Worm (Caenorhabditis elegans) whole organism, L1 larva: ENCODE results near the gene T10F2.2.

Experiments
- F16B12.6 ChIP-seq: fragments of 150-350 bp; optimal IDR thresholded peaks from 2 replicates; lab custom pipeline; 2014; ENCODE audit warnings: missing biosample characterization, missing genetic modification characterization
- Y116A8C.19 ChIP-seq: sonication (generic microtip); optimal IDR thresholded peaks from 2 replicates; lab custom pipeline; 2016; ENCODE audit warnings: missing compliant biosample characterization, missing genetic modification characterization, borderline replicate concordance
- alr-1 ChIP-seq: fragments of 200-800 bp; sonication (Bioruptor generic); optimal IDR thresholded peaks from 2 replicates; lab custom pipeline; 2018; ENCODE audit warnings: borderline replicate concordance, mild to moderate bottlenecking, missing genetic modification characterization, missing compliant biosample characterization
- ama-1 ChIP-seq: fragments of 150-350 bp; optimal IDR thresholded peaks from 2 replicates; lab custom pipeline; 2014
- ceh-8 ChIP-seq: fragments of 200-800 bp; sonication (Bioruptor generic); optimal IDR thresholded peaks from 2 replicates; lab custom pipeline; 2018; ENCODE audit warnings: mild to moderate bottlenecking, missing genetic modification characterization, moderate library complexity, missing compliant biosample characterization
- ceh-82 ChIP-seq, 3 experiments: fragments of 150-350 bp in 1 of 3; sonication (generic microtip) in 2 of 3; optimal IDR thresholded peaks; 2 replicates each; lab custom pipeline; 2014 to 2017; ENCODE audit warnings: missing biosample characterization in 3 of 3, missing genetic modification characterization in 3 of 3
- ceh-90 ChIP-seq: sonication (generic microtip); optimal IDR thresholded peaks from 2 replicates; lab custom pipeline; 2016; ENCODE audit warnings: missing genetic modification characterization, missing compliant biosample characterization
- dpl-1 ChIP-seq, 3 experiments: fragments of 150-350 bp in 2 of 3; sonication (generic microtip) in 1 of 3; optimal IDR thresholded peaks; 2 replicates each; lab custom pipeline; 2014 to 2017; ENCODE audit warnings: missing biosample characterization in 3 of 3, missing genetic modification characterization in 3 of 3, missing genetic modification reagents in 3 of 3
- efl-3 ChIP-seq: fragments of 200-800 bp; sonication (Bioruptor generic); optimal IDR thresholded peaks from 2 replicates; lab custom pipeline; 2018; ENCODE audit warnings: mild to moderate bottlenecking, missing genetic modification characterization, missing compliant biosample characterization
- elt-2 ChIP-seq: sonication (generic microtip); optimal IDR thresholded peaks from 2 replicates; lab custom pipeline; 2016; ENCODE audit warnings: missing genetic modification characterization, mild to moderate bottlenecking, inconsistent platforms, missing compliant biosample characterization, missing genetic modification reagents
- elt-3 ChIP-seq, 6 experiments: fragments of 150-350 bp in 1 of 6; sonication (generic microtip); optimal IDR thresholded peaks; 2 replicates each; lab custom pipeline; 2017 to 2018; ENCODE audit warnings: missing biosample characterization in 6 of 6, missing genetic modification characterization in 6 of 6, inconsistent platforms in 1 of 6
- fkh-10 ChIP-seq: sonication (generic microtip); optimal IDR thresholded peaks from 2 replicates; lab custom pipeline; 2017; ENCODE audit warnings: missing biosample characterization, missing genetic modification reagents, missing genetic modification characterization
- fkh-8 ChIP-seq: sonication (generic microtip); optimal IDR thresholded peaks from 2 replicates; lab custom pipeline; 2016; ENCODE audit warnings: mild to moderate bottlenecking, missing genetic modification characterization, missing compliant biosample characterization
- fos-1 ChIP-seq: fragments of 150-350 bp; optimal IDR thresholded peaks from 2 replicates; lab custom pipeline; 2014; ENCODE audit warnings: missing biosample characterization, missing genetic modification characterization
- hlh-17 ChIP-seq: fragments of 200-800 bp; sonication (Bioruptor generic); optimal IDR thresholded peaks from 2 replicates; lab custom pipeline; 2018; ENCODE audit warnings: missing genetic modification characterization, mild to moderate bottlenecking, missing compliant biosample characterization, moderate library complexity, borderline replicate concordance
- irx-1 ChIP-seq: sonication (generic microtip); optimal IDR thresholded peaks from 2 replicates; lab custom pipeline; 2016; ENCODE audit warnings: missing genetic modification characterization, missing compliant biosample characterization
- isw-1 ChIP-seq: fragments of 200-800 bp; sonication (Bioruptor generic); IDR thresholded peaks from 2 replicates; pipeline ENCODE4 v1.3.6; 2022; ENCODE audit warnings: missing genetic modification characterization, missing compliant biosample characterization
- jun-1 ChIP-seq: fragments of 150-350 bp; optimal IDR thresholded peaks from 2 replicates; lab custom pipeline; 2014; ENCODE audit warnings: missing biosample characterization, missing genetic modification reagents, missing genetic modification characterization
- lin-13 ChIP-seq: fragments of 150-350 bp; optimal IDR thresholded peaks from 2 replicates; lab custom pipeline; 2014; ENCODE audit warnings: missing biosample characterization, missing genetic modification reagents, missing genetic modification characterization
- lin-39 ChIP-seq: fragments of 150-350 bp; optimal IDR thresholded peaks from 2 replicates; lab custom pipeline; 2014; ENCODE audit warnings: missing biosample characterization, missing genetic modification reagents, missing genetic modification characterization
- lir-3 ChIP-seq: sonication (generic microtip); optimal IDR thresholded peaks from 2 replicates; lab custom pipeline; 2016; ENCODE audit warnings: mild to moderate bottlenecking, missing genetic modification characterization, moderate library complexity, missing compliant biosample characterization; ENCODE audit not compliant: poor library complexity
- mab-9 ChIP-seq: fragments of 200-800 bp; sonication (Bioruptor generic); IDR thresholded peaks from 2 replicates; pipeline ENCODE4 v1.3.6; 2022; ENCODE audit warnings: missing genetic modification reagents, missing genetic modification characterization, missing compliant biosample characterization
- mdl-1 ChIP-seq, 2 experiments: fragments of 150-350 bp; optimal IDR thresholded peaks; 2 replicates each; lab custom pipeline; 2014 to 2017; ENCODE audit warnings: missing biosample characterization in 2 of 2, missing genetic modification characterization in 2 of 2, inconsistent platforms in 1 of 2
- mef-2 ChIP-seq: fragments of 150-350 bp; optimal IDR thresholded peaks from 2 replicates; lab custom pipeline; 2014; ENCODE audit warnings: missing biosample characterization, missing genetic modification characterization
- mep-1 ChIP-seq: fragments of 150-350 bp; optimal IDR thresholded peaks from 2 replicates; lab custom pipeline; 2014; ENCODE audit warnings: missing biosample characterization, missing genetic modification characterization
- nhr-11 ChIP-seq: fragments of 150-350 bp; optimal IDR thresholded peaks from 2 replicates; lab custom pipeline; 2014; ENCODE audit warnings: missing biosample characterization, missing genetic modification characterization
- nhr-20 ChIP-seq: sonication (generic microtip); optimal IDR thresholded peaks from 2 replicates; lab custom pipeline; 2016; ENCODE audit warnings: mild to moderate bottlenecking, missing genetic modification characterization, missing compliant biosample characterization
- nhr-47 ChIP-seq: sonication (generic microtip); optimal IDR thresholded peaks from 2 replicates; lab custom pipeline; 2016; ENCODE audit warnings: mild to moderate bottlenecking, missing genetic modification characterization, moderate library complexity, missing compliant biosample characterization
- nhr-76 ChIP-seq: sonication (generic microtip); optimal IDR thresholded peaks from 2 replicates; lab custom pipeline; 2017; ENCODE audit warnings: missing biosample characterization, missing genetic modification characterization
- nhr-85 ChIP-seq: sonication (generic microtip); peaks from one replicate; lab custom pipeline; 2016; ENCODE audit warnings: missing genetic modification characterization, inconsistent platforms, missing compliant biosample characterization
- nhr-90 ChIP-seq: sonication (generic microtip); optimal IDR thresholded peaks from 2 replicates; lab custom pipeline; 2016; ENCODE audit warnings: mild to moderate bottlenecking, missing genetic modification characterization, missing compliant biosample characterization; ENCODE audit not compliant: poor library complexity
- rnt-1 ChIP-seq: sonication (generic microtip); optimal IDR thresholded peaks from 2 replicates; lab custom pipeline; 2016; ENCODE audit warnings: mild to moderate bottlenecking, missing genetic modification characterization, moderate library complexity, missing compliant biosample characterization
- snpc-4 ChIP-seq: fragments of 150-350 bp; optimal IDR thresholded peaks from 2 replicates; lab custom pipeline; 2014; ENCODE audit warnings: missing biosample characterization, missing genetic modification characterization
- sox-4 ChIP-seq: sonication (generic microtip); optimal IDR thresholded peaks from 2 replicates; lab custom pipeline; 2016; ENCODE audit warnings: missing genetic modification characterization, missing compliant biosample characterization
- sptf-1 ChIP-seq: fragments of 150-350 bp; optimal IDR thresholded peaks from 2 replicates; lab custom pipeline; 2014; ENCODE audit warnings: missing biosample characterization, missing genetic modification characterization
- sup-37 ChIP-seq: fragments of 200-800 bp; sonication (Bioruptor generic); optimal IDR thresholded peaks from 2 replicates; lab custom pipeline; 2018; ENCODE audit warnings: mild to moderate bottlenecking, missing genetic modification characterization, missing compliant biosample characterization
- tbx-2 ChIP-seq: sonication (generic microtip); optimal IDR thresholded peaks from 2 replicates; lab custom pipeline; 2016; ENCODE audit warnings: missing genetic modification characterization, missing compliant biosample characterization
- unc-86 ChIP-seq: sonication (generic microtip); optimal IDR thresholded peaks from 2 replicates; lab custom pipeline; 2016; ENCODE audit warnings: missing genetic modification characterization, missing compliant biosample characterization
- vab-15 ChIP-seq: sonication (generic microtip); optimal IDR thresholded peaks from 2 replicates; lab custom pipeline; 2017; ENCODE audit warnings: missing genotype, mild to moderate bottlenecking, missing genetic modification characterization, missing compliant biosample characterization
- zag-1 ChIP-seq: fragments of 150-350 bp; optimal IDR thresholded peaks from 2 replicates; lab custom pipeline; 2014; ENCODE audit warnings: missing biosample characterization, missing genetic modification characterization
- zip-4 ChIP-seq: fragments of 200-800 bp; sonication (Bioruptor generic); optimal IDR thresholded peaks from 2 replicates; lab custom pipeline; 2018; ENCODE audit warnings: mild to moderate bottlenecking, missing genetic modification characterization, moderate library complexity, missing compliant biosample characterization
- ztf-11 ChIP-seq, 2 experiments: sonication (generic microtip); optimal IDR thresholded peaks; 2 replicates each; lab custom pipeline; 2016 to 2017; ENCODE audit warnings: missing genetic modification characterization in 2 of 2, missing biosample characterization in 1 of 2, missing compliant biosample characterization in 1 of 2
- ztf-4 ChIP-seq: fragments of 150-350 bp; optimal IDR thresholded peaks from 2 replicates; lab custom pipeline; 2014; ENCODE audit warnings: missing biosample characterization, missing genetic modification characterization

Gene T10F2.2

ce11 chrIII:5160803-5161202 lies 4.3 kb downstream of the T10F2.2 start:
- TF ChIP-seq ztf-4 (tag; lab: Kevin White, UChicago) = no peak
- no peak for TF ChIP-seq Y116A8C.19 (tag; lab: Kevin White, UChicago)
- no peak for TF ChIP-seq mdl-1 (tag; optimal IDR thresholded peaks at IDR 0.05; lab: Kevin White, UChicago)
- no peak for TF ChIP-seq sup-37 (GFP tag; lab: Kevin White, UChicago)
- no peak for TF ChIP-seq irx-1 (tag; lab: Kevin White, UChicago)
- no peak for TF ChIP-seq tbx-2 (tag; lab: Kevin White, UChicago)
- no peak for TF ChIP-seq vab-15 (tag; lab: Kevin White, UChicago)
- TF ChIP-seq isw-1 (GFP tag; lab: Robert Waterston, UW) = no peak
- no peak for TF ChIP-seq zip-4 (GFP tag; lab: Kevin White, UChicago)
- TF ChIP-seq ceh-82 (tag; optimal IDR thresholded peaks at IDR 0.05; lab: Kevin White, UChicago) = no peak

ce11 chrIII:5159505-5159904 lies 5.6 kb downstream of the T10F2.2 start, which contains the start of gene T10F2.5:
TSS of gene T10F2.5 (minus strand) at chrIII:5159605.
- TF ChIP-seq efl-3 (GFP tag; lab: Kevin White, UChicago) (no peak), zip-4 (GFP tag; lab: Kevin White, UChicago) (no peak), nhr-20 (no peak), lin-39 (no peak), rnt-1 (tag; lab: Kevin White, UChicago) (no peak), fkh-8 (tag; lab: Kevin White, UChicago) (no peak), sptf-1 (no peak), hlh-17 (GFP tag; lab: Kevin White, UChicago) (no peak)

- TF ChIP-seq mep-1 (tag; lab: Kevin White, UChicago) (no peak), snpc-4 (tag; lab: Kevin White, UChicago) (no peak), zag-1 (tag; lab: Kevin White, UChicago) (no peak), ama-1 (no peak), nhr-76 (tag; lab: Kevin White, UChicago) (no peak), lin-39 (no peak), nhr-90 (tag; lab: Kevin White, UChicago) (no peak), mef-2 (tag; lab: Kevin White, UChicago) (no peak)
These were observed 6.4 kb downstream of the T10F2.2 start, which contains the start of gene oxy-4 for ce11 chrIII:5158674-5159073. TSS of gene oxy-4 (minus strand) at chrIII:5158774.

- TF ChIP-seq F16B12.6 (no peak), nhr-85 (no peak), mep-1 (tag; lab: Kevin White, UChicago) (no peak), lin-13 (GFP tag; lab: Kevin White, UChicago) (no peak), elt-3 (tag; optimal IDR thresholded peaks at IDR 0.05; lab: Kevin White, UChicago) (no peak), zag-1 (tag; lab: Kevin White, UChicago) (no peak), alr-1 (no peak), snpc-4 (tag; lab: Kevin White, UChicago) (no peak), mab-9 (no peak), ceh-8 (GFP tag; lab: Kevin White, UChicago) (no peak)
These were observed 9.7 kb downstream of the T10F2.2 start for ce11 chrIII:5155393-5155792.

ce11 chrIII:5153137-5153536 lies 12.0 kb downstream of the T10F2.2 start, which contains the start of the genes rbm-42 and grwd-1:
TSS of gene rbm-42 (minus strand) at chrIII:5153229.
TSS of gene grwd-1 (plus strand) at chrIII:5153464.
- TF ChIP-seq lin-39 (no peak), tbx-2 (tag; lab: Kevin White, UChicago) (peak; percentile 42), F16B12.6 (peak; percentile 83), mef-2 (tag; lab: Kevin White, UChicago) (no peak), sox-4 (tag; lab: Kevin White, UChicago) (no peak), fkh-10 (GFP tag; lab: Kevin White, UChicago) (no peak), lin-13 (GFP tag; lab: Kevin White, UChicago) (no peak), nhr-20 (no peak), nhr-47 (tag; lab: Kevin White, UChicago) (no peak), isw-1 (GFP tag; lab: Robert Waterston, UW) (no peak), ama-1 (no peak), ceh-90 (tag; lab: Kevin White, UChicago) (no peak), mep-1 (tag; lab: Kevin White, UChicago) (peak; percentile 62), fos-1 (tag; lab: Kevin White, UChicago) (no peak), unc-86 (tag; lab: Kevin White, UChicago) (no peak), jun-1 (tag; lab: Kevin White, UChicago) (no peak), sup-37 (GFP tag; lab: Kevin White, UChicago) (no peak), nhr-11 (tag; lab: Kevin White, UChicago) (no peak), elt-2 (tag; lab: Kevin White, UChicago) (no peak), efl-3 (GFP tag; lab: Kevin White, UChicago) (no peak), dpl-1 (GFP tag; optimal IDR thresholded peaks at IDR 0.05; lab: Kevin White, UChicago) (peak in 2 of 3 experiments; percentile 49 to 57), ztf-11 (tag; optimal IDR thresholded peaks at IDR 0.05; lab: Kevin White, UChicago) (no peak), lir-3 (tag; lab: Kevin White, UChicago) (no peak)
